Worm (Caenorhabditis elegans) whole organism, L3 larva: Measurements from ENCODE around the gene alkb-7.

Source experiments
- elt-1 ChIP-seq: fragments of 150-350 bp; optimal IDR thresholded peaks from 2 replicates; lab custom pipeline; 2014; ENCODE audit warnings: missing biosample characterization, missing genetic modification characterization
- elt-2 ChIP-seq: sonication (generic microtip); optimal IDR thresholded peaks from 2 replicates; lab custom pipeline; 2016; ENCODE audit warnings: missing genetic modification reagents, mild to moderate bottlenecking, missing genetic modification characterization, missing compliant biosample characterization
- fkh-10 ChIP-seq: sonication (generic microtip); optimal IDR thresholded peaks from 2 replicates; lab custom pipeline; 2017; ENCODE audit warnings: missing biosample characterization, missing genetic modification reagents, missing genetic modification characterization
- lin-39 ChIP-seq: fragments of 150-350 bp; optimal IDR thresholded peaks from 2 replicates; lab custom pipeline; 2018; ENCODE audit warnings: missing biosample characterization, missing genetic modification reagents, missing genetic modification characterization
- nhr-23 ChIP-seq: fragments of 150-350 bp; optimal IDR thresholded peaks from 2 replicates; lab custom pipeline; 2014; ENCODE audit warnings: missing biosample characterization, missing genetic modification reagents, missing genetic modification characterization
- nhr-28 ChIP-seq: fragments of 150-350 bp; optimal IDR thresholded peaks from 2 replicates; lab custom pipeline; 2014; ENCODE audit warnings: missing biosample characterization, missing genetic modification characterization
- nhr-77 ChIP-seq: fragments of 150-350 bp; optimal IDR thresholded peaks from 2 replicates; lab custom pipeline; 2014; ENCODE audit warnings: missing biosample characterization, missing genetic modification characterization
- zag-1 ChIP-seq: fragments of 150-350 bp; optimal IDR thresholded peaks from 2 replicates; lab custom pipeline; 2014; ENCODE audit warnings: missing biosample characterization, missing genetic modification characterization

DNA sequence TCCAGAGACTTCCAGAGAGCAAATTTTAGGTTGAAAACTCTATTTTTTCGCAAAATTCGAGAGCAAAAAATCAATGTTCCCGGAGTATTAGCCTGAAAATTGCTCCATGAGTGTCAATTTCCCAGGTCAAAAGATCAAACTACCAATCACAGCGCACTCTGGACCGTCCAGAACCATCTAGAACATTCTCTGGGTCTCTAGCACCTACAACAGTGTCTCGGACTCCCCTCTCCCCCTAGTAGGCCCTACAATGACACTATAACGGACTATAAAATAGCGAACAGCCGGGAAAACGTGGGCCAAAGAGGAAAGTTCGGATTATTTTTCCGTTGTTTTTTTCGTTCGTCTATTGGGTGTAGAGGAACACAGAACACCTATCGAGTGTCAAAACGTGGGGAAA, 11.4 kb upstream of the alkb-7 start:
- no peak for TF ChIP-seq fkh-10 (GFP tag; lab: Kevin White, UChicago)
- no peak for TF ChIP-seq nhr-23
- no peak for TF ChIP-seq nhr-28 (tag; lab: Kevin White, UChicago)
- TF ChIP-seq elt-2 (tag; lab: Kevin White, UChicago): no peak
- TF ChIP-seq elt-1: no peak
- no peak for TF ChIP-seq nhr-77 (tag; lab: Kevin White, UChicago)
- TF ChIP-seq lin-39 (tag; lab: Kevin White, UChicago): no peak
- TF ChIP-seq zag-1 (tag; lab: Kevin White, UChicago): no peak
